Worm (Caenorhabditis elegans): ENCODE measurements around the gene T13C2.7.

ce11 chrII:6824524-6824923 is 45.3 kb downstream of the T13C2.7 start:
- TF ChIP-seq C34B4.2 (tag; optimal IDR thresholded peaks at IDR 0.05), result no peak
- TF ChIP-seq dpl-1 (GFP tag; optimal IDR thresholded peaks at IDR 0.05), result no peak
- no peak for TF ChIP-seq nhr-76 (tag; optimal IDR thresholded peaks at IDR 0.05)
- no peak for TF ChIP-seq nhr-28 (tag; optimal IDR thresholded peaks at IDR 0.05)
- TF ChIP-seq nhr-85 (tag), result peak; percentile 43

All from whole organism, L1 larva.